Worm (Caenorhabditis elegans) whole organism, early embryonic: ENCODE data around the gene glf-1.

ENCODE experiments used
- B0310.2 ChIP-seq: sonication (generic microtip); optimal IDR thresholded peaks from 2 replicates; lab custom pipeline; 2016; ENCODE audit warnings: mild to moderate bottlenecking, missing genetic modification characterization, missing compliant biosample characterization
- F13C5.2 ChIP-seq: sonication (generic microtip); optimal IDR thresholded peaks from 2 replicates; lab custom pipeline; 2017; ENCODE audit warnings: mild to moderate bottlenecking, missing genetic modification characterization, inconsistent platforms, missing compliant biosample characterization
- ama-1 ChIP-seq: fragments of 150-350 bp; optimal IDR thresholded peaks from 2 replicates; lab custom pipeline; 2014
- hmbx-1 ChIP-seq: sonication (generic microtip); optimal IDR thresholded peaks from 2 replicates; lab custom pipeline; 2016; ENCODE audit warnings: mild to moderate bottlenecking, missing genetic modification characterization, missing compliant biosample characterization
- hnd-1 ChIP-seq: sonication (generic microtip); optimal IDR thresholded peaks from 2 replicates; lab custom pipeline; 2016; ENCODE audit warnings: missing genetic modification characterization, missing compliant biosample characterization

DNA sequence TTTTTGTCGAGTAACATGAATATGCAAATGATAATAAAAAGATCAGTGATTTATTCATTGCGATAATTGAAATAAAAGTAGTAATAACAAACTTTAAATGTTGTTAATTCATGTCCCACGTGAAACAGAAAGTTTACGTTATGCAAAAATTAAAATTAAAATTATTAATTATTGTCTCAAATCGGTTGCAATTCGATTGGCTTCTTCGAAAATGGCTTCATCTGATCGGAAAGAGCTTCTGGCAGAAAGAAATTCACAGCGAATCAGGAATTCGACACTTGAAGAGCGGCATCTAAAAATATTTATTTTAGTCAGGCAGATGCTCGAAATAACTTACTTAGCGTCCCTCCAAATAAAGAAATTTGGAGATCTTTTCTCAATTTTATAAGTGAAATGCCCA is 19.8 kb upstream of the glf-1 start, which contains the start of gene spe-27:
- no peak for TF ChIP-seq ama-1 (lab: Kevin White, UChicago)
- TF ChIP-seq F13C5.2: no peak
- TF ChIP-seq hmbx-1 (tag; lab: Kevin White, UChicago): no peak
- no peak for TF ChIP-seq hnd-1 (tag; lab: Kevin White, UChicago)
- TF ChIP-seq B0310.2 (tag; lab: Kevin White, UChicago): no peak
